Fruit fly (Drosophila melanogaster): Measurements from ENCODE around the gene Cdep.
A peak's percentile ranks its signal among the peaks of the same experiment; 100 is the strongest.

DNA sequence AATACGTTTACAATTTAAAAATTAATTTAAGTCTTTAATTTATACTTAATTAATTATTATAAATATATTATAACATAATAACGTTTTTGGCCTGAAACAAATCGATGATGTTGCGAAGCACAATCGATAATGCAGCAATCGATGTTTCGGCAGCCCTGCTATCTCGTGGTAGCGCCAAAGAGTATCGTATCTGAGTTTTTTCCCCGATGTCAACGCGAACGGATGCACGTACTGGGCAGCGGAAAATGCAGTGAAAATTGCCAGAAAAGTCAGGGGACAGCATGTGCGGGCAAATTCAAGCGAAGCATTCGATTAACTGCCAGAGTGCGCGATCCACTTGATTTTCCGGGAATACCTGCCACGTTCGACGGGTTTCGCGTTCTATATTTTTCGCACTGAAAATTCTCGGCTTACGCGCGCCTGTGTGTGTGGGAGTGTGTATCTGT is at the start of gene Cdep:
- TF ChIP-seq Ets98B (GFP tag; IDR thresholded peaks at IDR 0.05) (peak; percentile 37; the same call in 1 of the 2 replicates), EcR (GFP tag; optimal IDR thresholded peaks at IDR 0.05) (no peak), D1 (tag; optimal IDR thresholded peaks at IDR 0.05) (peak; percentile 44), CG4496 (GFP tag; IDR thresholded peaks at IDR 0.05) (peak; percentile 67), CG9948 (tag; optimal IDR thresholded peaks at IDR 0.05) (no peak), CG34367 (tag; optimal IDR thresholded peaks at IDR 0.05) (no peak), CG17806 (tag; optimal IDR thresholded peaks at IDR 0.05) (peak; percentile 12), CG8301 (tag; optimal IDR thresholded peaks at IDR 0.05) (no peak), CG15710 (tag; optimal IDR thresholded peaks at IDR 0.05) (no peak), CG14655 (GFP tag; optimal IDR thresholded peaks at IDR 0.05) (no peak), CG13204 (GFP tag; optimal IDR thresholded peaks at IDR 0.05) (no peak), CG32121 (GFP tag; IDR thresholded peaks at IDR 0.05) (peak; percentile 14; the same call in 1 of the 2 replicates), Pif1B (GFP tag; optimal IDR thresholded peaks at IDR 0.05) (no peak)

Data from whole organism, pupa.